Worm (Caenorhabditis elegans): ENCODE results near the gene W07G1.1.

W07G1.1 gene

ce11 chrII:13974136-13974535 lies 34.7 kb upstream of the W07G1.1 start:
- TF ChIP-seq flt-1 (GFP tag; IDR thresholded peaks at IDR 0.05) = no peak
- TF ChIP-seq ztf-29 (GFP tag; IDR thresholded peaks at IDR 0.05) = peak; percentile 74; the same call in 1 of the 2 replicates

ce11 chrII:13973514-13973913 lies 34.1 kb upstream of the W07G1.1 start, which contains the start of gene Y39G8B.1:
TSS of gene Y39G8B.1 (minus strand) at chrII:13973812.
- TF ChIP-seq cog-1 (tag; optimal IDR thresholded peaks at IDR 0.05) (no peak), ztf-29 (GFP tag; IDR thresholded peaks at IDR 0.05) (no peak)

ce11 chrII:13972199-13972598 lies 32.8 kb upstream of the W07G1.1 start:
- TF ChIP-seq ztf-23 (GFP tag; IDR thresholded peaks at IDR 0.05) (no peak), med-1 (GFP tag; optimal IDR thresholded peaks at IDR 0.05; ENCODE audit: insufficient read depth) (no peak), ztf-29 (GFP tag; IDR thresholded peaks at IDR 0.05) (no peak), T22C8.4 (GFP tag; IDR thresholded peaks at IDR 0.05) (no peak), ref-1 (GFP tag; conservative IDR thresholded peaks at IDR 0.05) (no peak), tab-1 (GFP tag; IDR thresholded peaks at IDR 0.05) (no peak), cog-1 (tag; optimal IDR thresholded peaks at IDR 0.05) (no peak), flt-1 (GFP tag; IDR thresholded peaks at IDR 0.05) (no peak), klf-2 (GFP tag; conservative IDR thresholded peaks at IDR 0.05) (no peak)

- TF ChIP-seq ztf-23 (GFP tag; IDR thresholded peaks at IDR 0.05) (no peak), ztf-29 (GFP tag; IDR thresholded peaks at IDR 0.05) (no peak), klf-2 (GFP tag; conservative IDR thresholded peaks at IDR 0.05) (no peak), med-1 (GFP tag; optimal IDR thresholded peaks at IDR 0.05; ENCODE audit: insufficient read depth) (no peak), cog-1 (tag; optimal IDR thresholded peaks at IDR 0.05) (no peak), ref-1 (GFP tag; conservative IDR thresholded peaks at IDR 0.05) (no peak), flt-1 (GFP tag; IDR thresholded peaks at IDR 0.05) (no peak), tab-1 (GFP tag; IDR thresholded peaks at IDR 0.05) (no peak), T22C8.4 (GFP tag; IDR thresholded peaks at IDR 0.05) (no peak)
Observed at ce11 chrII:13968979-13969378, 29.5 kb upstream of the W07G1.1 start, which contains the start of gene sre-43. TSS of gene sre-43 (minus strand) at chrII:13969079.

ce11 chrII:13966242-13966641 lies 26.8 kb upstream of the W07G1.1 start, which contains the start of gene W07G1.7:
TSS of gene W07G1.7 (minus strand) at chrII:13966342.
- no peak for TF ChIP-seq cog-1 (tag; optimal IDR thresholded peaks at IDR 0.05)
- TF ChIP-seq ref-1 (GFP tag; conservative IDR thresholded peaks at IDR 0.05) = no peak
- TF ChIP-seq klf-2 (GFP tag; conservative IDR thresholded peaks at IDR 0.05) = no peak
- TF ChIP-seq med-1 (GFP tag; optimal IDR thresholded peaks at IDR 0.05; ENCODE audit: insufficient read depth) = no peak

- TF ChIP-seq ztf-23 (GFP tag; IDR thresholded peaks at IDR 0.05) (no peak), ref-1 (GFP tag; conservative IDR thresholded peaks at IDR 0.05) (no peak), ztf-29 (GFP tag; IDR thresholded peaks at IDR 0.05) (no peak), med-1 (GFP tag; optimal IDR thresholded peaks at IDR 0.05; ENCODE audit: insufficient read depth) (no peak), cog-1 (tag; optimal IDR thresholded peaks at IDR 0.05) (no peak), flt-1 (GFP tag; IDR thresholded peaks at IDR 0.05) (no peak), klf-2 (GFP tag; conservative IDR thresholded peaks at IDR 0.05) (no peak), tab-1 (GFP tag; IDR thresholded peaks at IDR 0.05) (no peak), T22C8.4 (GFP tag; IDR thresholded peaks at IDR 0.05) (no peak)
Observed at ce11 chrII:13964325-13964724, 24.9 kb upstream of the W07G1.1 start.

ce11 chrII:13962319-13962718 lies 22.9 kb upstream of the W07G1.1 start, which contains the start of gene rpi-1:
TSS of gene rpi-1 (minus strand) at chrII:13962419.
- no peak for TF ChIP-seq med-1 (GFP tag; optimal IDR thresholded peaks at IDR 0.05; ENCODE audit: insufficient read depth)

ce11 chrII:13961567-13961966 lies 22.1 kb upstream of the W07G1.1 start:
- no peak for TF ChIP-seq ztf-29 (GFP tag; IDR thresholded peaks at IDR 0.05)
- TF ChIP-seq cog-1 (tag; optimal IDR thresholded peaks at IDR 0.05) = no peak
- TF ChIP-seq med-1 (GFP tag; optimal IDR thresholded peaks at IDR 0.05; ENCODE audit: insufficient read depth) = no peak
- TF ChIP-seq klf-2 (GFP tag; conservative IDR thresholded peaks at IDR 0.05) = no peak
- TF ChIP-seq ztf-23 (GFP tag; IDR thresholded peaks at IDR 0.05) = no peak
- TF ChIP-seq ref-1 (GFP tag; conservative IDR thresholded peaks at IDR 0.05) = no peak
- no peak for TF ChIP-seq flt-1 (GFP tag; IDR thresholded peaks at IDR 0.05)
- no peak for TF ChIP-seq tab-1 (GFP tag; IDR thresholded peaks at IDR 0.05)
- TF ChIP-seq T22C8.4 (GFP tag; IDR thresholded peaks at IDR 0.05) = no peak

ce11 chrII:13958359-13958758 lies 18.9 kb upstream of the W07G1.1 start:
- TF ChIP-seq med-1 (GFP tag; optimal IDR thresholded peaks at IDR 0.05; ENCODE audit: insufficient read depth) (no peak), cog-1 (tag; optimal IDR thresholded peaks at IDR 0.05) (no peak), tab-1 (GFP tag; IDR thresholded peaks at IDR 0.05) (no peak), T22C8.4 (GFP tag; IDR thresholded peaks at IDR 0.05) (no peak), ztf-23 (GFP tag; IDR thresholded peaks at IDR 0.05) (no peak), flt-1 (GFP tag; IDR thresholded peaks at IDR 0.05) (no peak), klf-2 (GFP tag; conservative IDR thresholded peaks at IDR 0.05) (no peak), ref-1 (GFP tag; conservative IDR thresholded peaks at IDR 0.05) (no peak), ztf-29 (GFP tag; IDR thresholded peaks at IDR 0.05) (no peak)

ce11 chrII:13957437-13957836 lies 18.0 kb upstream of the W07G1.1 start, which contains the start of gene zip-3:
TSS of gene zip-3 (minus strand) at chrII:13957457.
- TF ChIP-seq ztf-23 (GFP tag; IDR thresholded peaks at IDR 0.05) (no peak), cog-1 (tag; optimal IDR thresholded peaks at IDR 0.05) (no peak), tab-1 (GFP tag; IDR thresholded peaks at IDR 0.05) (no peak), ref-1 (GFP tag; conservative IDR thresholded peaks at IDR 0.05) (no peak), ztf-29 (GFP tag; IDR thresholded peaks at IDR 0.05) (no peak), flt-1 (GFP tag; IDR thresholded peaks at IDR 0.05) (no peak), klf-2 (GFP tag; conservative IDR thresholded peaks at IDR 0.05) (no peak), med-1 (GFP tag; optimal IDR thresholded peaks at IDR 0.05; ENCODE audit: insufficient read depth) (no peak), T22C8.4 (GFP tag; IDR thresholded peaks at IDR 0.05) (no peak)

ce11 chrII:13956529-13956928 lies 17.1 kb upstream of the W07G1.1 start:
- TF ChIP-seq klf-2 (GFP tag; conservative IDR thresholded peaks at IDR 0.05) (no peak), flt-1 (GFP tag; IDR thresholded peaks at IDR 0.05) (no peak), ztf-23 (GFP tag; IDR thresholded peaks at IDR 0.05) (no peak), med-1 (GFP tag; optimal IDR thresholded peaks at IDR 0.05; ENCODE audit: insufficient read depth) (no peak), cog-1 (tag; optimal IDR thresholded peaks at IDR 0.05) (no peak), tab-1 (GFP tag; IDR thresholded peaks at IDR 0.05) (no peak), T22C8.4 (GFP tag; IDR thresholded peaks at IDR 0.05) (no peak), ztf-29 (GFP tag; IDR thresholded peaks at IDR 0.05) (no peak), ref-1 (GFP tag; conservative IDR thresholded peaks at IDR 0.05) (no peak)

Data from whole organism, midembryonic.